Fruit fly (Drosophila melanogaster): Measurements from ENCODE around the gene CG18747.

The CG18747 gene

DNA sequence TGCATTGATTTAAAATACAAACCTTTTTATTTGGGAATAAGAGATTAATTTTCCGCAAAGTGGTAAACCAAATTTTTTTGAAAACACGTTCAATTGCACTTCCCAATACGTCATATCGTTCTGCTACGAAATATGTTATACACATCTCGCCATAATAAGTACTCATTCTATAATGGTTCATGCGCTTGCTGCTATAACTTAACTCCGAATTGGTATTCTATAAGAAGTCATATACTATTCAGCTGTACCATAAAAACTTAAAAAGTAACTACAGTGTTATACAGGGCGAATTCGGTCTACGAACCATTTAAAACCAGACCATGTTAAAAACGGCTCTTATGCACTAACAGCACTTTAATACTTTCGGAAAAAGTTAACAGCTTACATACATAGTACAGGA lies 3.6 kb downstream of the CG18747 start:
- peak; percentile 39 to 49 for TF ChIP-seq CTCF (optimal IDR thresholded peaks at IDR 0.05)
- no peak for TF ChIP-seq CG8478 (optimal IDR thresholded peaks at IDR 0.05)

DNA sequence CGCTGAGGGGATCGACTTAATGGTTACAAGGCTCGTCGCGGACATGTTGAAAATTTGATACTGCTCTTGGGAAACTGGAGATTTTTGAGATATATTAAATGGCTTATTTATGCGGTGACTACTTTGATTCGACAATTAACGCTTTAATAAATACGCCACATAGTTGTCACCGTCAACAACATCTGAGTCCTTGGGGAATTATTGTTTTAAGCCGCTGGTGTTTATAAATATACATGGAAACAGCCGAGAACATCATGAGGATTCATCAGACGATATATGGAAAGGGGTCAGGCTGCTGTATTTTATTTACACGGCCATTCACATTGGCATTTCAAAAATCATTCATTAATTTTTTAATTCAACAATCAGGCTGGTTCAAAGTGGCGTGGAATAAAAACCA lies 11.6 kb downstream of the CG18747 start, which contains the start of gene CG11286:
Gene CG11286 (minus strand): TSS at position 101 of the 400 bp plus-strand sequence.
- TF ChIP-seq CTCF (optimal IDR thresholded peaks at IDR 0.05) (no peak), CG8478 (optimal IDR thresholded peaks at IDR 0.05) (no peak)

DNA sequence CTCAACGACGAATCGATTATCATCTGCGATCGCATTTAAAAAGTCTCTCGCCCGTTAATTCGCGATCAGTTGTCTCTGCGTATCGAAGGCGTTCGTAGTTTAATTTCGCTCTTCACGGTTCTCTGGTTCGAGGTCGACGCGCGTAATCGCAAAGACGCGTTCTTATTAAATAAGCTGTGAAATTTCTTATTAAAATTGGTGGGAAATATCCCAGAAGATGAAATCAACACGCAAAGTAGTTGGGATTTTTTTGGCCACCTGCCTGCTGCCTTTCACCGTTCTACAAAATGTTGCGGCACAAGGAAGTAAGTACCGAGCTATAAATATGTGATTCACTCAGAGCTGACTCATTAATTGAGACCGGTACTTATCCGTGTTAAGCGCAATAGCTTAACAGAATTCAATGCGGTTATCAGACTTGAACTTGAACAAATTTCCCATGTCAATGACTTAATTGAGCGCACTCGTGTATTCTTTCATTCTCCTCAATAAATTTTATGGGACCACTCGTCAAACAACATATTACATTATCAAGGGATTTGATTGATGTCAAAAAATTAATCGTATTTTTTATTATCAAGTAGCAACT lies 22.2 kb downstream of the CG18747 start:
- TF ChIP-seq CG8478 (optimal IDR thresholded peaks at IDR 0.05) (no peak), CTCF (optimal IDR thresholded peaks at IDR 0.05) (no peak)

DNA sequence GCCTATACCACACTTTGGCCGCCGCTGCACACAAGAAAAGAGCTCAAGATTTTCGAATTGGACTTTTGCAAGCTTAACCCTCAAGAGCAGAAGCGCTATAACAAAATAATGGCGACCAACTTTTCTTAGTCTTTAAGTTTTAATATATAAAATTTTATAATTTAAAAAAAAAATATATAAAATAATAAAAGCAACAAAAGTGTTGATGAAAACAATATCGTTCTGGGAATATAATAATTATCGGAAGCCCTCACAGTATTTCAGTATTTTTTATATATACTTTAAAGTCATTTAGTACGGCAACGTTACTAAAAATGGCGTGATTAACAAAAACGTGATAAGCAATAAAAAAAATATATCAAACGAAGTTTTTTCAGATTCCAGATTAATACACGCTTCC lies 23.8 kb downstream of the CG18747 start, which contains the start of gene Sp7:
Gene Sp7 (plus strand): TSS at position 301 of the 400 bp plus-strand sequence.
- TF ChIP-seq CG8478 (optimal IDR thresholded peaks at IDR 0.05): no peak
- no peak for TF ChIP-seq CTCF (optimal IDR thresholded peaks at IDR 0.05)

DNA sequence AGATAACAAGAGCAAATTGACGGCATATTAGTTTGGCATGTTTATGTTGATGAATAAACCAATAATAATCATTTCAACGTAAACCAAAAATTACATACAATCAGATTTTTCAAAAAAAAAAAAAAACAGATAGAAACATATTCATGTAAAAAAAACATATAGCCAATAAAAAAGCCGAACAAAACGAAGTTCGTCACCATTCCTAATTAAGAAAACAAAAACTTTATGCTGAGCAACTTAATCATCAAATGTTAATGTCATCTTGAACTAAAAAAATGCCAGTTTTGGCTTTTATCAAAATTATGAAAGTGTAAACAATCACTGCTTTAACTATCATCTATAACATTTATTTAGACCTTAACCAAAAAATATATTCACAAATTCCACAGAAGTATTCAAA lies 25.4 kb downstream of the CG18747 start, which contains the start of gene CG10919:
Gene CG10919 (plus strand): TSS at position 301 of the 400 bp plus-strand sequence.
- TF ChIP-seq CG8478 (optimal IDR thresholded peaks at IDR 0.05): no peak
- no peak for TF ChIP-seq CTCF (optimal IDR thresholded peaks at IDR 0.05)

DNA sequence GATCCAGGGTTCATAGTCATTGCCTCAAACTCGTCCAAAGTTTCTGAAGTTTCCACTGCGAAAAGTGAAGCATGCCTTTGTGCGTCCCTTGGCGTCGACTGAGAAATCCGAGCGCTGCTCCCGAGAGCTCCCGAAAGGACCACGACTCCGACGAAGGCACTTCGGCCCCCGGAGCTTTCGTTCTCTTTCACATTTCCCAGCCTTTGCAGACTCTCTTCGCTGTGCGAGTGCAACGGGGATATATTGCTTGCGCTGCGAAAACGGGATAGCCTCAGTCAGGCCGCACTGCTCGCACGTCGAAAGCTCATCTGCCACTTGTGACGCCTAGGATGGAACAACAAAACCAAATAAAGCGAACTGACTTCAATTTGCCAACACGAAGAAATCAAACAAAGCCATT lies 29.7 kb downstream of the CG18747 start:
- no peak for TF ChIP-seq CTCF (optimal IDR thresholded peaks at IDR 0.05)
- TF ChIP-seq CG8478 (optimal IDR thresholded peaks at IDR 0.05): no peak

DNA sequence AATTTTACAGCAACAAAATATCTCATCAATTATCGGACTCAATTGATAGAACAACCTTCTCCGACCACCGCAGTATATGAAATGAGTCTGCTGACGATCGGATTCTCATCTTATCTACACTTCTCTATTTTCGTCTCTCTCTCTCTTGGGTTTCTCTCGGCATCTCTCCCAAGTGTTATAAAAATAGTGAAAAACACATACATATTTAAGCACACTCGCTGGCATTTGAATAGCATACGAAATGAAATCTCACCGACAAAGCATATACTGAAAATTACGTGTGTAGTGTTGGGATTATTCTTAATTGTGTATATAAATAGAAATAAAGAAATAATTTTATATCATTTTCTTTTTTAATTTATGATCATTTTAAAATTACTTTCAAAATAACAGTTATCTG lies 33.3 kb downstream of the CG18747 start, which contains the start of gene pyd3:
Gene pyd3 (minus strand): TSS at position 87 of the 400 bp plus-strand sequence.
- no peak for TF ChIP-seq CG8478 (optimal IDR thresholded peaks at IDR 0.05)

DNA sequence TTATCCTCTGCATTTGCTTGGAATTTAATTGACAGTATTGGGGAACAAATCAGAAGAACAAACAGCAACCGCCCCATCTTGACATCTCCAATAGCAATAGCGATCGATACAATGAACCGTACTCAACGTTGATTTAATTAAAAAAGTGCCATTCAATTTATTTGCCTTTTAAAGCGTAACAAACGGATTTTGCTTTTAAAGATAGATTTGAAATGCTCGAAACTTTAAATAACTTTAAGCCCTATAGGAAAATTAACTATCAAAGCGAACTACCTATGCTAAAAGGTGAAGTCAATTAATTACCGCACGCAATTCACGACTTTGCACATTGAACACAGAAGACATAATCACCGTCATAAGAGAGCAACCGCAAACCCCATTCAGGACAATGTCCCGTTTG lies 43.8 kb downstream of the CG18747 start, which contains the start of gene CG43254:
Gene CG43254 (minus strand): TSS at position 101 of the 400 bp plus-strand sequence.
- no peak for TF ChIP-seq CTCF (optimal IDR thresholded peaks at IDR 0.05)
- no peak for TF ChIP-seq CG8478 (optimal IDR thresholded peaks at IDR 0.05)

Data from S2 (cell line).